Worm (Caenorhabditis elegans): Measurements from ENCODE around the gene nhr-145.
A peak's percentile ranks its signal among the peaks of the same experiment; 100 is the strongest.

Gene nhr-145

DNA sequence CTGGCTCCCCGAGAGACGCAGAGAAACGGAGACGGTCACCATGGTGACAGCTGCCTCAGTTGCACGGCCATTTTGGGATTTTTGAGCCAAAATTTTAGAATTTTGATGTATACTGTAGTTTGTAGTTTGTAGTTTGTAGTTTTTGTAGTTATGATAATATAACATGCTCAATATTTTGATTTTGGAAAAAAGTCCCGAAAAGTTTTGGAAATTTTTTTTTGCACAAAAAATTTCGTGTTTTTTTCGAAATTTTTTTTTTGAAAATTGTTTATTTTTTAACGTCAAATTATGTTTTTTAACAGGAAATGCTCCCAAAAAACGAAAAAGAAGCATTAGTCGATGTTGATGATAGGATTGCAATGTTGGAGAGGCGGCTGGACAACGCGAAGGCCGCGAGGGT, 39.7 kb downstream of the nhr-145 start, which contains the start of gene dyf-17:
Gene dyf-17, plus strand, starts transcription at position 301 of the 400 bp plus-strand sequence.
- TF ChIP-seq hlh-13 (GFP tag; optimal IDR thresholded peaks at IDR 0.05) (no peak), fkh-10 (GFP tag; optimal IDR thresholded peaks at IDR 0.05) (no peak), C08G9.2 (tag; optimal IDR thresholded peaks at IDR 0.05) (no peak), ceh-30 (tag; optimal IDR thresholded peaks at IDR 0.05) (no peak), zip-5 (tag; optimal IDR thresholded peaks at IDR 0.05) (no peak), pha-4 (tag; optimal IDR thresholded peaks at IDR 0.05) (no peak)

DNA sequence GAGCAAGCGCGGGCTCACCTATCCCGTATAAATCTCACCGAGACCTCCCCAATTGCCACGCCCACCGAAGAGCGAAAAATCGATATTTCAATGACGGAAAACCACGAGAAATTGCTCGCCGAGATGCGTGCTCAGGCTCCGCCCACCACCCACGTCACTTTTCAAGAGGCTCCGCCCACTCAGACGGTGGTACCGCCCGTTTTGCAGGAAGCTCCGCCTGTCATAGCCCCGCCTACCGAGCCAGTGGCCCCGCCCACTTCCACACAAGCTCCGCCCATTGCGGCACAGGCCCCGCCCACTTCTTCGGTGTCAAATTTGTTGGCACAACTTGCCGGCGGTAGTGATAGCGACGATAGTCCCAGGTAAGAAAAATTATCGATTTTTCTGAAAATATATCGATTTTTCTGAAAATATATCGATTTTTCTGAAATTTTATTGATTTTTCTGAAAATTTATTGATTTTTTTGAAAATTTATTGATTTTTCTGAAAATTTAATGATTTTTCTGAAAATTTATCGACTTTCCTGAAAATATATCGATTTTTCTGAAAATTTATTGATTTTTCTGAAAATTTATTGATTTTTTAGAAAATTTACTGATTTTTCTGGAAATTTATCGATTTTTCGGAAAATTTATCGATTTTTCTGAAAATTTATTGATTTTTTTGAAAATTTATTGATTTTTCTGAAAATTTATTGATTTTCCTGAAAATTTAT, 42.1 kb downstream of the nhr-145 start:
- TF ChIP-seq ceh-45 (GFP tag; IDR thresholded peaks at IDR 0.05), result 0 out of 2 replicates have a peak, but pooled peaks have one; percentile 15
- TF ChIP-seq pax-1 (tag; optimal IDR thresholded peaks at IDR 0.05), result no peak

DNA sequence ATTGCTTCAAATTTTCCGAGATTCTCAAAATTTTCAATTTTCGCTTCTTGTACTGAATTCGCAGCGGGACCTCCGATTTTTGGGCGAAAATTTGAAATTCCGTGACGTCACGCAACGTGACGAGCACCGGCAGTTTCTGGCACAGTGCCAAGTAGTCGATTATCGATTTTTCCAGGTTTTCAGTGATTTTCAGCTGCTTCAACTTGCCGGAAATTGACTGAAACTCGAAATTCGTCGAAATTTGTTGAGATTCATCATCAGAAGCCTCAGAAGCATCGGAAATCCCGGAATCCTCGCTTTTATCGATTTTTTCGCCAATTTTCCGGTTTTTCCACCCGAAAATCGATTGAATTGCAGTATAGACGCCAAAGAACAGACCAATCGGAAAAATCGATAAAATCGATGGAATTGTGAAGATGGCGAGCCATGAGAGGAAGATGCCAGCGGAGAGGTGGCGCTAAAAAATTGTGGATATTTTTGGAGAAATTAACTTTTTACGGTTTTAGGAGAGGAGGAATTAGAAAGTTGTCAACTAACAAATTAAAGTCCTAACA, 44.4 kb downstream of the nhr-145 start:
- TF ChIP-seq ceh-31 (tag; optimal IDR thresholded peaks at IDR 0.05), result no peak
- peak; percentile 24 for TF ChIP-seq ceh-48 (tag; optimal IDR thresholded peaks at IDR 0.05)

DNA sequence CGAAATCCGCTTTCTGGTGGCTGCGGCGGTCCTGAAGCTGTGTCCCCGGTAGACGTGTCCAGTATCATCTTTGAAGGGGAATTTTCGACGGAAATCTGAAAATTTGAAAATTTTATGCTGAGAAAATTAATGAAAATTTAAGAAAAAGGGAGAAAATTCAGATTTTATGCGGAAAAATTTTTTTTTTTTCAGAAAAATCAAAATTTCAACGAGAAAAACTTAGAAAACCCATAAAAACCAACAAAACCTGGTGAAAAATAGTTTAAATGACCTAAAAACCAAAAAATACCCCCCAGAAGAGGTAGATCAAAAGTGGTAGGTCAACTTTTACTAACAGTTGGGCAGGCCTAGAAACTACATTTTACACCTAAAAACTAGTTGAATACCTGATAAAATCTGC, 46.0 kb downstream of the nhr-145 start, which contains the start of gene Y39B6A.10:
Gene Y39B6A.10, minus strand, starts transcription at position 101 of the 400 bp plus-strand sequence.
- TF ChIP-seq K02D7.2 (tag; optimal IDR thresholded peaks at IDR 0.05) (no peak), ceh-6 (GFP tag; optimal IDR thresholded peaks at IDR 0.05) (no peak), syd-9 (tag; optimal IDR thresholded peaks at IDR 0.05) (no peak), hlh-15 (tag; optimal IDR thresholded peaks at IDR 0.05) (no peak), lin-11 (tag; optimal IDR thresholded peaks at IDR 0.05) (no peak), ceh-45 (GFP tag; IDR thresholded peaks at IDR 0.05) (no peak), ceh-30 (tag; optimal IDR thresholded peaks at IDR 0.05) (no peak), unc-86 (tag; optimal IDR thresholded peaks at IDR 0.05) (no peak), pha-2 (tag; optimal IDR thresholded peaks at IDR 0.05) (no peak), K09A11.1 (tag; optimal IDR thresholded peaks at IDR 0.05; ENCODE audit: insufficient read depth) (no peak), sdc-2 (tag; optimal IDR thresholded peaks at IDR 0.05) (no peak), zip-5 (tag; optimal IDR thresholded peaks at IDR 0.05) (no peak), ceh-34 (tag; optimal IDR thresholded peaks at IDR 0.05) (no peak), rnt-1 (tag; optimal IDR thresholded peaks at IDR 0.05) (no peak), pag-3 (tag; optimal IDR thresholded peaks at IDR 0.05; ENCODE audit: borderline replicate concordance) (no peak), elt-2 (tag; optimal IDR thresholded peaks at IDR 0.05) (no peak), ama-1 (optimal IDR thresholded peaks at IDR 0.05) (no peak)

DNA sequence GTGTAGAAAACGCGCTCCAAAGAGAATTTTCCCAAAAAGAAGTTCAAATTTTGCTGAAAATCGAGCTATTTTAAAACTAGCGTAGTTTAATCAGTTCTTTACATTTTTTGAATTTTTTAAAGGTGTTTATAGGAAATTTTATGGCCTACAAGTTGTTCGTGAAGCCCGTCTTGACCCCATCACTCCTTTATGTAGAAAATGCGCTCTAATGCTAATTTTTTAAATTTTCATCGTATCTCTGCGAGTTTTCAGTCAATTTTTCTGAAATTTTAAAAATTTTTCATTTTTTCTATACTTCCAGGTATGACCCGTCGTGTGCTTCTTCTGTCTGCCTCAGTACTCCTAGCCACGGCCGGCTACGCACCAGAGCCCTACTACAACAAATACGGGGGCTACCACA, 48.7 kb downstream of the nhr-145 start, which contains the start of gene Y39B6A.9:
Gene Y39B6A.9, plus strand, starts transcription at position 301 of the 400 bp plus-strand sequence.
- no peak for TF ChIP-seq K09A11.1 (tag; optimal IDR thresholded peaks at IDR 0.05; ENCODE audit: insufficient read depth)
- no peak for TF ChIP-seq unc-55 (GFP tag; optimal IDR thresholded peaks at IDR 0.05)
- TF ChIP-seq ceh-30 (tag; optimal IDR thresholded peaks at IDR 0.05), result no peak

DNA sequence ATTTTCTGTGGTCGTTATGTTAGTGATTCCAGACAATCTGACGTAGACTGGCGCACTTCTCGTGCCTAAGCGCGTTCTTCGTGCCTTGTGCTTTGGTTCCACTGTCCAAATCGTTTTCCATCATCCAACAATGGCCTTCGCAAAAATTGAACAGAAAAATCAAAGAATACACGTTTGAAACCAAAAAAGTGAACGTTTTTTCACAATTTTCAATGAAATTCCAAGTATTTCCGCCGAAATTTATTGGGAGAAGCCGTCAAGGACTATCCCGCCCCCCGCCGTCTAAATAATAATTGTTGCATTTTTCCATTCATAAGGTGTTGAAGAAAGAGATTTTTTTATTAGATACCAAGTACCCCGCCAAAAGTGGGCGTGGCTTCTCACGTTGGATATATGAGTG, 53.0 kb downstream of the nhr-145 start, which contains the start of gene cpg-23:
Gene cpg-23, plus strand, starts transcription at position 301 of the 400 bp plus-strand sequence.
- TF ChIP-seq sox-2 (GFP tag; IDR thresholded peaks at IDR 0.05), result no peak
- TF ChIP-seq ets-4 (tag; optimal IDR thresholded peaks at IDR 0.05), result no peak
- no peak for TF ChIP-seq ceh-19 (GFP tag; optimal IDR thresholded peaks at IDR 0.05)
- TF ChIP-seq ceh-22 (tag; optimal IDR thresholded peaks at IDR 0.05), result no peak
- no peak for TF ChIP-seq che-1 (tag; optimal IDR thresholded peaks at IDR 0.05)
- no peak for TF ChIP-seq npax-4 (tag; optimal IDR thresholded peaks at IDR 0.05)
- TF ChIP-seq ceh-30 (tag; optimal IDR thresholded peaks at IDR 0.05), result no peak
- TF ChIP-seq ceh-9 (tag; optimal IDR thresholded peaks at IDR 0.05), result no peak
- TF ChIP-seq F13H6.1 (tag; optimal IDR thresholded peaks at IDR 0.05), result no peak
- TF ChIP-seq elt-4 (tag; optimal IDR thresholded peaks at IDR 0.05), result no peak
- no peak for TF ChIP-seq dmd-4 (tag; optimal IDR thresholded peaks at IDR 0.05; ENCODE audit: borderline replicate concordance)
